Fruit fly (Drosophila melanogaster) whole organism, pupa: ENCODE data around the gene ATP7.

ENCODE experiments used
- CG10348 ChIP-seq: fragments of 200-800 bp; sonication (Bioruptor generic); IDR thresholded peaks from 2 replicates; pipeline ENCODE4 v1.3.6; 2022; ENCODE audit warnings: missing biosample characterization, missing genetic modification characterization
- CG12605 ChIP-seq: fragments of 200-800 bp; sonication (Bioruptor generic); IDR thresholded peaks from 2 replicates; pipeline ENCODE4 v1.3.6; 2022; ENCODE audit warnings: missing biosample characterization, missing genetic modification characterization
- CG13204 ChIP-seq: fragments of 200-800 bp; sonication (Bioruptor generic); optimal IDR thresholded peaks from 2 replicates; lab custom pipeline; 2018; ENCODE audit warnings: missing biosample characterization, mild to moderate bottlenecking, missing genetic modification characterization, moderate library complexity
- CG14655 ChIP-seq: fragments of 200-800 bp; sonication (Bioruptor generic); optimal IDR thresholded peaks from 3 replicates; lab custom pipeline; 2017; ENCODE audit warnings: mild to moderate bottlenecking, missing biosample characterization, missing genetic modification reagents, missing genetic modification characterization
- CG15710 ChIP-seq: fragments of 200-800 bp; sonication (Bioruptor generic); optimal IDR thresholded peaks from 2 replicates; lab custom pipeline; 2018; ENCODE audit warnings: missing biosample characterization, mild to moderate bottlenecking, missing genetic modification characterization, moderate library complexity
- CG17806 ChIP-seq: fragments of 200-800 bp; sonication (Bioruptor generic); optimal IDR thresholded peaks from 2 replicates; lab custom pipeline; 2018; ENCODE audit warnings: missing biosample characterization, mild to moderate bottlenecking, missing genetic modification characterization, moderate library complexity
- CG32121 ChIP-seq: fragments of 200-800 bp; sonication (Bioruptor generic); IDR thresholded peaks from 2 replicates; pipeline ENCODE4 v1.3.6; 2022; ENCODE audit warnings: missing biosample characterization, missing genetic modification characterization
- CG34367 ChIP-seq: fragments of 200-800 bp; sonication (Bioruptor generic); optimal IDR thresholded peaks from 2 replicates; lab custom pipeline; 2018; ENCODE audit warnings: missing biosample characterization, mild to moderate bottlenecking, missing genetic modification characterization
- CG4496 ChIP-seq: fragments of 200-800 bp; sonication (Bioruptor generic); IDR thresholded peaks from 3 replicates; pipeline ENCODE4 v1.3.6; 2022; ENCODE audit warnings: missing biosample characterization, missing genetic modification characterization
- CG8159 ChIP-seq: fragments of 200-800 bp; sonication (Bioruptor generic); optimal IDR thresholded peaks from 3 replicates; lab custom pipeline; 2018; ENCODE audit warnings: missing biosample characterization, mild to moderate bottlenecking, missing genetic modification characterization, moderate library complexity
- CG8301 ChIP-seq: fragments of 200-800 bp; sonication (Bioruptor generic); optimal IDR thresholded peaks from 2 replicates; lab custom pipeline; 2018; ENCODE audit warnings: missing biosample characterization, mild to moderate bottlenecking, missing genetic modification characterization
- CG9948 ChIP-seq: fragments of 200-800 bp; sonication (Bioruptor generic); optimal IDR thresholded peaks from 2 replicates; lab custom pipeline; 2018; ENCODE audit warnings: missing biosample characterization, mild to moderate bottlenecking, missing genetic modification characterization, moderate library complexity
- D1 ChIP-seq: fragments of 200-800 bp; sonication (Bioruptor generic); optimal IDR thresholded peaks from 2 replicates; lab custom pipeline; 2018; ENCODE audit warnings: missing biosample characterization, mild to moderate bottlenecking, missing genetic modification characterization, moderate library complexity
- EcR ChIP-seq: fragments of 200-800 bp; sonication (Bioruptor generic); optimal IDR thresholded peaks from 3 replicates; lab custom pipeline; 2019; ENCODE audit warnings: missing biosample characterization, missing genetic modification characterization, mild to moderate bottlenecking, moderate library complexity, missing genetic modification reagents
- Ets98B ChIP-seq: fragments of 200-800 bp; sonication (Bioruptor generic); IDR thresholded peaks from 2 replicates; pipeline ENCODE4 v1.3.6; 2022; ENCODE audit warnings: missing biosample characterization, missing genetic modification characterization
- Pif1A ChIP-seq: fragments of 200-800 bp; sonication (Bioruptor generic); optimal IDR thresholded peaks from 3 replicates; lab custom pipeline; 2016; ENCODE audit warnings: missing biosample characterization, missing genetic modification characterization
- Pif1B ChIP-seq: fragments of 200-800 bp; sonication (Bioruptor generic); optimal IDR thresholded peaks from 3 replicates; lab custom pipeline; 2016; ENCODE audit warnings: missing biosample characterization, missing genetic modification characterization
- Snoo ChIP-seq: fragments of 200-800 bp; sonication (Bioruptor generic); optimal IDR thresholded peaks from 3 replicates; lab custom pipeline; 2017; ENCODE audit warnings: missing biosample characterization, mild to moderate bottlenecking, missing genetic modification characterization, inconsistent platforms
- fd96Ca ChIP-seq: fragments of 200-800 bp; sonication (Bioruptor generic); IDR thresholded peaks from 3 replicates; pipeline ENCODE4 v1.3.6; 2022; ENCODE audit warnings: missing biosample characterization, missing genetic modification characterization
- gl ChIP-seq: fragments of 200-800 bp; sonication (Bioruptor generic); optimal IDR thresholded peaks from 2 replicates; lab custom pipeline; 2018; ENCODE audit warnings: missing biosample characterization, mild to moderate bottlenecking, missing genetic modification characterization
- rn ChIP-seq: fragments of 200-800 bp; sonication (Bioruptor generic); IDR thresholded peaks from 2 replicates; pipeline ENCODE4 v1.3.6; 2022; ENCODE audit warnings: missing biosample characterization, missing genetic modification characterization

The ATP7 gene

dm6 chrX:11886976-11887375 is 32.2 kb downstream of the ATP7 start, which contains the start of the genes CG10353 and SelG:
Gene CG10353, minus strand, starts transcription at chrX:11887162.
Gene SelG, plus strand, starts transcription at chrX:11887284.
- TF ChIP-seq CG8301 (tag; lab: Kevin White, UChicago), result no peak
- no peak for TF ChIP-seq CG10348
- no peak for TF ChIP-seq Pif1A (GFP tag; lab: Kevin White, UChicago)
- TF ChIP-seq Pif1B, result no peak
- TF ChIP-seq D1 (tag; lab: Kevin White, UChicago), result no peak
- no peak for TF ChIP-seq CG8159 (tag; lab: Kevin White, UChicago)
- no peak for TF ChIP-seq CG12605 (GFP tag; lab: Robert Waterston, UW)
- no peak for TF ChIP-seq CG9948 (tag; lab: Kevin White, UChicago)
- TF ChIP-seq fd96Ca, result no peak
- no peak for TF ChIP-seq Ets98B (GFP tag; lab: Robert Waterston, UW)
- no peak for TF ChIP-seq CG17806

- TF ChIP-seq Snoo (no peak), CG12605 (GFP tag; lab: Robert Waterston, UW) (peak; percentile 22; the same call in 1 of the 2 replicates)
- TF ChIP-seq, all 21 proteins: peak for 1
These were observed 33.3 kb downstream of the ATP7 start, which contains the start of gene CG1840 for dm6 chrX:11888142-11888541. Gene CG1840, plus strand, starts transcription at chrX:11888352.

- no peak for TF ChIP-seq CG4496 (GFP tag; lab: Robert Waterston, UW)
- no peak for TF ChIP-seq gl (tag; lab: Kevin White, UChicago)
- no peak for TF ChIP-seq CG17806
- no peak for TF ChIP-seq CG8301 (tag; lab: Kevin White, UChicago)
- no peak for TF ChIP-seq CG9948 (tag; lab: Kevin White, UChicago)
- TF ChIP-seq Pif1A (GFP tag; lab: Kevin White, UChicago), result no peak
- TF ChIP-seq CG10348, result no peak
- TF ChIP-seq fd96Ca, result no peak
- no peak for TF ChIP-seq Pif1B
- no peak for TF ChIP-seq EcR (GFP tag; lab: Kevin White, UChicago)
- no peak for TF ChIP-seq CG12605 (GFP tag; lab: Robert Waterston, UW)
- TF ChIP-seq CG32121 (GFP tag; lab: Robert Waterston, UW), result no peak
- no peak for TF ChIP-seq CG15710 (tag; lab: Kevin White, UChicago)
- no peak for TF ChIP-seq Snoo
- no peak for TF ChIP-seq Ets98B (GFP tag; lab: Robert Waterston, UW)
- TF ChIP-seq CG13204 (GFP tag; lab: Kevin White, UChicago), result no peak
- TF ChIP-seq CG34367 (tag; lab: Kevin White, UChicago), result no peak
- no peak for TF ChIP-seq D1 (tag; lab: Kevin White, UChicago)
- no peak for TF ChIP-seq CG8159 (tag; lab: Kevin White, UChicago)
These were observed 36.9 kb downstream of the ATP7 start, which contains the start of gene sicily for dm6 chrX:11891682-11892179. Gene sicily, plus strand, starts transcription at chrX:11891732.

- TF ChIP-seq rn (GFP tag; lab: Robert Waterston, UW), result no peak
- TF ChIP-seq CG9948 (tag; lab: Kevin White, UChicago), result no peak
- TF ChIP-seq gl (tag; lab: Kevin White, UChicago), result no peak
- TF ChIP-seq CG4496 (GFP tag; lab: Robert Waterston, UW), result no peak
- TF ChIP-seq CG15710 (tag; lab: Kevin White, UChicago), result no peak
- TF ChIP-seq Ets98B (GFP tag; lab: Robert Waterston, UW), result no peak
- no peak for TF ChIP-seq Pif1A (GFP tag; lab: Kevin White, UChicago)
- no peak for TF ChIP-seq CG8301 (tag; lab: Kevin White, UChicago)
- no peak for TF ChIP-seq Pif1B
- TF ChIP-seq EcR (GFP tag; lab: Kevin White, UChicago), result no peak
- TF ChIP-seq CG10348, result no peak
- no peak for TF ChIP-seq CG17806
- no peak for TF ChIP-seq CG32121 (GFP tag; lab: Robert Waterston, UW)
- no peak for TF ChIP-seq D1 (tag; lab: Kevin White, UChicago)
- no peak for TF ChIP-seq fd96Ca
- TF ChIP-seq CG13204 (GFP tag; lab: Kevin White, UChicago), result no peak
- no peak for TF ChIP-seq CG34367 (tag; lab: Kevin White, UChicago)
- TF ChIP-seq CG12605 (GFP tag; lab: Robert Waterston, UW), result no peak
- no peak for TF ChIP-seq Snoo
These were observed 38.8 kb downstream of the ATP7 start, which contains the start of gene wisp for dm6 chrX:11893643-11894042. Gene wisp, plus strand, starts transcription at chrX:11893943.

- no peak for TF ChIP-seq CG8301 (tag; lab: Kevin White, UChicago)
- no peak for TF ChIP-seq Pif1B
- TF ChIP-seq EcR (GFP tag; lab: Kevin White, UChicago), result no peak
- TF ChIP-seq rn (GFP tag; lab: Robert Waterston, UW), result no peak
- TF ChIP-seq CG14655 (GFP tag; lab: Kevin White, UChicago), result no peak
- TF ChIP-seq Pif1A (GFP tag; lab: Kevin White, UChicago), result no peak
- TF ChIP-seq CG9948 (tag; lab: Kevin White, UChicago), result no peak
- TF ChIP-seq CG8159 (tag; lab: Kevin White, UChicago), result no peak
- TF ChIP-seq D1 (tag; lab: Kevin White, UChicago), result no peak
- TF ChIP-seq CG4496 (GFP tag; lab: Robert Waterston, UW), result no peak
- TF ChIP-seq Ets98B (GFP tag; lab: Robert Waterston, UW), result no peak
- TF ChIP-seq CG32121 (GFP tag; lab: Robert Waterston, UW), result no peak
- TF ChIP-seq CG17806, result no peak
- no peak for TF ChIP-seq CG15710 (tag; lab: Kevin White, UChicago)
- TF ChIP-seq Snoo, result no peak
- no peak for TF ChIP-seq CG10348
- no peak for TF ChIP-seq CG13204 (GFP tag; lab: Kevin White, UChicago)
These were observed 39.4 kb downstream of the ATP7 start for dm6 chrX:11894198-11894597.

dm6 chrX:11895141-11895540 is 40.3 kb downstream of the ATP7 start:
- TF ChIP-seq Snoo, result no peak
- no peak for TF ChIP-seq Pif1A (GFP tag; lab: Kevin White, UChicago)
- TF ChIP-seq CG13204 (GFP tag; lab: Kevin White, UChicago), result no peak
- TF ChIP-seq CG8301 (tag; lab: Kevin White, UChicago), result no peak
- no peak for TF ChIP-seq gl (tag; lab: Kevin White, UChicago)
- TF ChIP-seq CG4496 (GFP tag; lab: Robert Waterston, UW), result no peak
- TF ChIP-seq CG10348, result no peak
- TF ChIP-seq EcR (GFP tag; lab: Kevin White, UChicago), result no peak
- no peak for TF ChIP-seq CG9948 (tag; lab: Kevin White, UChicago)
- no peak for TF ChIP-seq CG32121 (GFP tag; lab: Robert Waterston, UW)
- TF ChIP-seq, all 21 proteins: peak for 0
